Fruit fly (Drosophila melanogaster): ENCODE measurements around the gene CG10405.

DNA sequence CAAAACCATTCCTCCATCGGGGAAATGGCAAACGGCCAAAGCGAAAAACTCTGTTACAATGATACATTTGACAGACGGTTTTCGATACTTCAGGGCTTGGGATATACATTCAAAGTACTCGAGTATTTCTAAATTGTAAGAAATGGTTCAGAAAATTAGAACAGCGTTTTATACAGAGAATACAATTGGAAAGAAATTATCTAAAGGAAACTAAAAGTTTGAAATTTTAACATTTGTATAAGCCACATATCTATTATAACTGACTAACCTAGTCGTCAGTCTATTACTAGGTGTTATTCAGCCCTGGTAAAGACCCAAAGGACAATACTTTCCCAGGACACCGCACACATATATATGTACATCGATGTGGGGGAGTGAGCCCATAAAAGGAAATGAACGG is 22.2 kb downstream of the CG10405 start:
- TF ChIP-seq kay (GFP tag; ENCODE audit: borderline replicate concordance) (no peak), pad (GFP tag; optimal IDR thresholded peaks at IDR 0.05) (no peak), Hr96 (GFP tag; optimal IDR thresholded peaks at IDR 0.05) (no peak), toe (GFP tag; optimal IDR thresholded peaks at IDR 0.05) (no peak), cic (GFP tag; optimal IDR thresholded peaks at IDR 0.05) (no peak), Clk (GFP tag; optimal IDR thresholded peaks at IDR 0.05) (no peak), CG5204 (GFP tag; optimal IDR thresholded peaks at IDR 0.05) (no peak), ovo (GFP tag; optimal IDR thresholded peaks at IDR 0.05) (no peak), CG12768 (GFP tag; optimal IDR thresholded peaks at IDR 0.05) (no peak), cnc (optimal IDR thresholded peaks at IDR 0.05) (no peak), Mnt (GFP tag; optimal IDR thresholded peaks at IDR 0.05) (no peak), CG11617 (GFP tag; optimal IDR thresholded peaks at IDR 0.05) (no peak), CG33017 (tag; optimal IDR thresholded peaks at IDR 0.05) (no peak)

Measured in whole organism, adult.